Fruit fly (Drosophila melanogaster): ENCODE measurements around the gene CG14086.
A peak's percentile ranks its signal among the peaks of the same experiment; 100 is the strongest.

CG14086 gene

DNA sequence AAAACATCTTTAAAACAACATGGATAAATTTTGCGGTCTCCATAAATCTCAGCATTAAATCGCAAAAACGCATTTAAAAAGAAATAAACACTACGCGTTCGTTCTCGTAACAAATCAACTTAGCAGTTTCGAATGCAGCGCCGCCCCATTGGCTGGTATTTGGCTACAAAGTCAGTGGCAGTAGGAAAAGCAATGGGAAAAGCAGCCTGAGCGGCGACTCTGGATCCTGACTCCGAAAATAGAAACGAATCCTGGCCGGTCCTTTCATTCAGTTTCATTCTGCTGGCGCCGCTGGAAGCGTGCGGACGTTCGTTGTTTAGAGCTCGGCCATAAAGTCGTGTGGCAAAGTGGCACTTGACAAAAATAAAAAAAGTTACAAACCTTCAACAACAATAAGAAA, at the start of gene CG14086:
Gene CG14086, plus strand, starts transcription at position 301 of the 400 bp plus-strand sequence.
- TF ChIP-seq tj (GFP tag; optimal IDR thresholded peaks at IDR 0.05) (no peak), pad (GFP tag; optimal IDR thresholded peaks at IDR 0.05) (no peak)

DNA sequence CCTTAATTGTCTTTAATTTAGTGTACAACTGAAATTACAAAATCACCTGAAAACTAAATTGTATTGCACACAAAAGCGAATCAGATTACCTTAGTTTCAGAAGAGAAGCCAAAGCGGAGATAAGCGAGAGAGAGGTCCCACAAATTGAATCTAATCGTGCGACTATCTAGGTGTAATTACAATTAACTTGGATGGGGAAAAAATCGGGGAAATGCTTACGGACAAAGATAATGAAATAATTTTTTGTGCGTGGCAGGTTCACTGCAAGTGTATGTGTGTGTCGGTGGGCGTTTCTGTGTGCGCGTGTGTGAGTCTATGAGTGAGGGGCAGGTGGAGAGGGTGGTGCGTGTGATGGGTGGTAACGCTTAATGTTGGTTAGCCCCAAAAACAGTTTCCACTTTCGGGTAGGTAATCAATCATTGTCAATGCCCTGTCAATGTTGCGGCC, 47.2 kb upstream of the CG14086 start:
- TF ChIP-seq CG11617 (GFP tag; optimal IDR thresholded peaks at IDR 0.05) (no peak), Mnt (GFP tag; optimal IDR thresholded peaks at IDR 0.05) (no peak), pad (GFP tag; optimal IDR thresholded peaks at IDR 0.05) (no peak), Hr96 (GFP tag; optimal IDR thresholded peaks at IDR 0.05) (no peak), cnc (optimal IDR thresholded peaks at IDR 0.05) (no peak), Crg-1 (GFP tag; optimal IDR thresholded peaks at IDR 0.05) (no peak), CG14711 (tag; optimal IDR thresholded peaks at IDR 0.05) (no peak), CG1620 (GFP tag; optimal IDR thresholded peaks at IDR 0.05) (no peak), CG12768 (GFP tag; optimal IDR thresholded peaks at IDR 0.05) (no peak), ovo (GFP tag; optimal IDR thresholded peaks at IDR 0.05) (no peak), toe (GFP tag; optimal IDR thresholded peaks at IDR 0.05) (no peak)

DNA sequence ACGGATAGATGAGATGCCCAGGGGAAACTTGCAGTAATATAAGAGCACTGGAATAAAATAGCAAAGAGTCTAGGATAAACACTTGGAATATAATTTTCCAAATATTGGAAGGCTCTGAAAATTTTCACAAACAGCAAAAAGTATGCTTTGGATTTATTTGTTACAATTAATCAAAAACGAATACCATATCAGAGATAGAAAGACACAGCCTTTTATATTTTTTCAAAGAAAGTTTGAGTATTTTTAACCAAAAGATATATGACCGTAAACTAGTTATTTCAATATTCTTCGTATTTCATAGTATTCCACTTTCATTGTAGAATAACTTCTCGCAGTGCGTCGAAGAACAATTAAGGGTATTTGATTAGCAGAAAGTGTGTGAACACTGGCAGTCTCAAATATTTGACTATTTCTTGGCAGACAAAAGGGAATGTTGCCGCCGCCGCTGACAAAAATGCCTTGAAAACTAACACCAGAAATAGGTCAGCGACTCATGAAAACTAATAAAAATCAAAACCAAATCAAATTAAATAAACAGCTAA, 46.7 kb upstream of the CG14086 start:
- TF ChIP-seq CG5204 (GFP tag; optimal IDR thresholded peaks at IDR 0.05): no peak
- TF ChIP-seq kay (GFP tag; ENCODE audit: borderline replicate concordance): peak; percentile 12

DNA sequence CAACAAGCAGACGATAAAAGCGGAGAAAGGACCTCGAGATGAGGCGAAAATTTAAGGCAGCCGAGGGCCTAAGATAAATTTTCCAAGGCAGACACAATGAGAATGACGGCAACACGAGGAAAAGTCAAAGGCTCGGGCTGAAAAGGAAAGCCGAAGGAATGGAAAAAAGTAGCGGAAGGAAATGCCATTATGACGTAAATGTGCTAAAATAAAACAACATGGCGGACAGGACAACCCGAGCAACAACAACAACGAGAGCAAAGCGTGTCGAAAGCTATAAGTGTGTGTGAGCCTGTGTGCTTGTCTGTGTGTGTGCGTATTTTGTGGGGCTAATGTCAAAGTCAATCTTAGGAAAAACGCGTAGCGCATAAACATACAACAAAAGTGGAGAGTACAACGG, 46.1 kb upstream of the CG14086 start:
- TF ChIP-seq CG1620 (GFP tag; optimal IDR thresholded peaks at IDR 0.05) (no peak), CG11617 (GFP tag; optimal IDR thresholded peaks at IDR 0.05) (no peak), Mnt (GFP tag; optimal IDR thresholded peaks at IDR 0.05) (no peak), cnc (optimal IDR thresholded peaks at IDR 0.05) (no peak), Crg-1 (GFP tag; optimal IDR thresholded peaks at IDR 0.05) (no peak), CG7045 (GFP tag; optimal IDR thresholded peaks at IDR 0.05) (no peak), CG14711 (tag; optimal IDR thresholded peaks at IDR 0.05) (no peak), CG33017 (tag; optimal IDR thresholded peaks at IDR 0.05) (no peak), Clk (GFP tag; optimal IDR thresholded peaks at IDR 0.05) (no peak)

DNA sequence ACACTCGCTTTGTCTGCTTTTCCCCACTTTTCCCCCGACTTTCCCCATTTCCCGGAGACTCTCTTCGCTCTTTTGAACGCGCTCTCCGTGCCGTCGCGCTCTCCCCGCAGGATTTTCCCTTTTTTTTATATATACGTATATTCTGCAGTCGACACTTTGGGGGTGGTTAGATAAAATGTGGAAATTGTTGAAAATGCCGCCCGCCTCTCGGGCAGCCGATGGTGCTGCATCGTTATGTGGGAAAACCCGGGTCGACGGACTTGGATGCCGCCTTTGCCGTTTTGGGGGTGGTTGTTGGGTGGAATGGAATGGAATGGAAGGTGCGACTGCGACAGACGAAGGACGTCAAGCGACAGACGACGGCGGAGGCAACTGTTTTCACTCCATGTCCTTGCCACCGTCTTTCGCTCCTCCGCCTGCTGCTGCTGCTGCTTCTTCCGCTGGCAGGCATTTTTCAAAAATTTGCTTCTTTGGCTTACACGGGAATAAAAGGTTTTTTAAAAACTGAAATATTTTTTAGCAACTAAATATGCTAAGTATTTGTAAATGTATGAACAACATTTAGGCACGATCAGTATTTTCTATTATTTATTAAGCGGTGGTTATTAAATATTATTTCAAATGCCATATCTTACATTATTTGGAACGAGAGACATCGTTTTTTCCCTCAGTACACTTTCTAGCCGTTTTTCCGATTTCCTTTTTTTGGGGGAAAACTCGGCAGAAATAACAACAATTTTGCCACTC, 44.6 kb upstream of the CG14086 start:
- TF ChIP-seq Mnt (GFP tag; optimal IDR thresholded peaks at IDR 0.05) (no peak), pad (GFP tag; optimal IDR thresholded peaks at IDR 0.05) (peak; percentile 21)

DNA sequence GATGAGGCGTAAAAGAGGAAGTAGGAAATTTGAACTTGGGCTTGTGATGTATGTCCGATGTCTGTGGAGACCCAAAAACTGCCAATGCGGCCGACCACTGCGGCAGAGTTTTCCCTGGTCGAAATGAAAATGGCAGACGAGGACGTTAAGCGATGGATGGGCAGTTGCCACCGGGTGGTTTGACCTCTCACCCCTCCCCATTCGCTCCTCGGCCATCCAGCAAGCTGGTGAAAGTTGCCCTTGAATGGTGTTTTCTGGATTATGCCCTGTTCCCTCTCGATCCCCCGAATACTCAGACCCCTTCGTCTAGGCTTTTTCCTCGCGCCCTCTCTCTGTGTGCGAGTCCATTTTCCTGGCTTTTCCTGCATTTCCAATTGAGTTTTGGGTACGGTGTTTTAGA, 44.0 kb upstream of the CG14086 start:
- TF ChIP-seq bab1 (GFP tag; optimal IDR thresholded peaks at IDR 0.05): no peak

DNA sequence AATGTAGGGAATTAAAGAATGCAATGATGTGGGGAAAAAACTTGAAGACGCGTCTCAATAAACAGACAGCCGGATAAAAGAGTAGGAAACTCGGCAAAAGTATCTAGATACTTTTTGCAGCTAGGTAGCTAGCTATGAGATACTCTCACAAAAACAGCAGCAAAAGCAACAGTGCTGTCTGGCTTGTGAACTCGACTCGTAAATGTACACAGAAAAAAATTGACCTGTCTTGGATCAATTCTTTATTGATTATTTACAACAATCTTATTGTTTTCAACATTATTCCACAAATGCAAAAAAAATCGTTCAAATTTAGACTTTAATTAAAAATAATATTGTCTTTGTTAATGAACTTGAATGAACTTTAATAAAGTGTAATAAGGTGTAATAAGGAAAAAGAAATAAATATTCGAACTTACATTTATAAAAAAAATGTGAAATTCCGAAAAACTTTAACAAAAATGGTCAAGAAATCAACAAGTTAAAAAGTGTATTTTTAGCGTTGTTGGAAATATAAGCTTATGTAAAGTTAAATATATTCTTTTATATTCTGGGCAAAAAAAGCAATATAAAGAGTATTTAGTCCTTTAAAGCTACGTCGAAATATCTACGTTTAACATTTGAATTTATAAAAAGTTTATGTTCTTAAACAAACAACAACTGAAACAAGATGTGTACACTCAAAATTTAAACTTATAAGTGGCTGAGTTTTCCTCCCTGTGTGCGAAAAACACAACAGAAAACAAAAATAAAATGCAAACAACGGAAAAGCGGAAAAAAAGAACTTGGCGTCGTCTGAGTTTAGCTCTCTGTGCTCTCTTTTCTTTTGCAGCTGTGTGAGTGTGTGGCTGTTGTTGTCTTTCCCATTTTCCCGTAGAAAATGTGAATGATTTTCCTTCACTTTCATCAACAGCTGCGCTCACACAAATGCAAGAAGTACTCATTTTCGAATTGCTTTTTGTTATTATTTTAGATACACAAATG, 41.5 kb upstream of the CG14086 start:
- TF ChIP-seq CG14711 (tag; optimal IDR thresholded peaks at IDR 0.05): no peak
- TF ChIP-seq CG1620 (GFP tag; optimal IDR thresholded peaks at IDR 0.05): no peak
- no peak for TF ChIP-seq CG7101 (tag; optimal IDR thresholded peaks at IDR 0.05)
- TF ChIP-seq cnc (optimal IDR thresholded peaks at IDR 0.05): no peak
- TF ChIP-seq kay (GFP tag; ENCODE audit: borderline replicate concordance): no peak
- no peak for TF ChIP-seq Mnt (GFP tag; optimal IDR thresholded peaks at IDR 0.05)
- no peak for TF ChIP-seq cic (GFP tag; optimal IDR thresholded peaks at IDR 0.05)
- no peak for TF ChIP-seq bab1 (GFP tag; optimal IDR thresholded peaks at IDR 0.05)
- no peak for TF ChIP-seq Crg-1 (GFP tag; optimal IDR thresholded peaks at IDR 0.05)
- TF ChIP-seq CG7045 (GFP tag; optimal IDR thresholded peaks at IDR 0.05): no peak
- no peak for TF ChIP-seq Clk (GFP tag; optimal IDR thresholded peaks at IDR 0.05)
- no peak for TF ChIP-seq CG5204 (GFP tag; optimal IDR thresholded peaks at IDR 0.05)
- no peak for TF ChIP-seq ovo (GFP tag; optimal IDR thresholded peaks at IDR 0.05)
- no peak for TF ChIP-seq pad (GFP tag; optimal IDR thresholded peaks at IDR 0.05)
- TF ChIP-seq CG11617 (GFP tag; optimal IDR thresholded peaks at IDR 0.05): no peak
- no peak for TF ChIP-seq Hr96 (GFP tag; optimal IDR thresholded peaks at IDR 0.05)
- TF ChIP-seq CG33017 (tag; optimal IDR thresholded peaks at IDR 0.05): no peak
- TF ChIP-seq tj (GFP tag; optimal IDR thresholded peaks at IDR 0.05): no peak
- TF ChIP-seq CG12768 (GFP tag; optimal IDR thresholded peaks at IDR 0.05): no peak

Measured in whole organism, adult.